Worm (Caenorhabditis elegans) whole organism, L2 larva: Measurements from ENCODE around the gene rev-3.

Experiments
- C34F6.9 ChIP-seq: fragments of 150-350 bp; optimal IDR thresholded peaks from 2 replicates; lab custom pipeline; 2014; ENCODE audit warnings: missing biosample characterization, missing genetic modification characterization
- F13H6.1 ChIP-seq: sonication (generic microtip); optimal IDR thresholded peaks from 2 replicates; lab custom pipeline; 2016; ENCODE audit warnings: missing genetic modification characterization, missing compliant biosample characterization
- R02D3.7 ChIP-seq: fragments of 150-350 bp; optimal IDR thresholded peaks from 2 replicates; lab custom pipeline; 2014; ENCODE audit warnings: missing biosample characterization, missing genetic modification characterization
- Y55F3AM.14 ChIP-seq: fragments of 200-800 bp; sonication (Bioruptor generic); optimal IDR thresholded peaks from 2 replicates; lab custom pipeline; 2018; ENCODE audit warnings: mild to moderate bottlenecking, missing genetic modification characterization, missing compliant biosample characterization
- ZK546.5 ChIP-seq: sonication (generic microtip); optimal IDR thresholded peaks from 2 replicates; lab custom pipeline; 2017; ENCODE audit warnings: missing biosample characterization, missing genetic modification characterization
- aly-2 ChIP-seq: fragments of 150-350 bp; optimal IDR thresholded peaks from 2 replicates; lab custom pipeline; 2014; ENCODE audit warnings: missing biosample characterization, missing genetic modification characterization
- ama-1 ChIP-seq: fragments of 150-350 bp; optimal IDR thresholded peaks from 2 replicates; lab custom pipeline; 2018; ENCODE audit warnings: inconsistent platforms
- ceh-16 ChIP-seq: fragments of 150-350 bp; optimal IDR thresholded peaks from 2 replicates; lab custom pipeline; 2014; ENCODE audit warnings: missing biosample characterization, missing genetic modification characterization
- ceh-82 ChIP-seq: fragments of 150-350 bp; optimal IDR thresholded peaks from 2 replicates; lab custom pipeline; 2014; ENCODE audit warnings: missing biosample characterization, missing genetic modification characterization
- crh-2 ChIP-seq: sonication (generic microtip); optimal IDR thresholded peaks from 2 replicates; lab custom pipeline; 2017; ENCODE audit warnings: missing biosample characterization, missing genetic modification characterization
- dmd-4 ChIP-seq: sonication (generic microtip); optimal IDR thresholded peaks from 2 replicates; lab custom pipeline; 2017; ENCODE audit warnings: missing biosample characterization, missing genetic modification characterization
- egl-27 ChIP-seq: sonication (generic microtip); optimal IDR thresholded peaks from 3 replicates; lab custom pipeline; 2017; ENCODE audit warnings: missing biosample characterization, missing genetic modification reagents, missing genetic modification characterization
- elt-1 ChIP-seq: fragments of 150-350 bp; optimal IDR thresholded peaks from 2 replicates; lab custom pipeline; 2014; ENCODE audit warnings: missing biosample characterization, missing genetic modification characterization
- elt-3 ChIP-seq: sonication (generic microtip); optimal IDR thresholded peaks from 2 replicates; lab custom pipeline; 2017; ENCODE audit warnings: missing biosample characterization, missing genetic modification characterization
- fos-1 ChIP-seq: fragments of 150-350 bp; optimal IDR thresholded peaks from 2 replicates; lab custom pipeline; 2014; ENCODE audit warnings: missing biosample characterization, missing genetic modification characterization
- gmeb-1 ChIP-seq: fragments of 150-350 bp; optimal IDR thresholded peaks from 2 replicates; lab custom pipeline; 2014; ENCODE audit warnings: missing biosample characterization, missing genetic modification characterization
- lin-11 ChIP-seq: fragments of 150-350 bp; sonication (generic microtip); optimal IDR thresholded peaks from 2 replicates; lab custom pipeline; 2014; ENCODE audit warnings: missing biosample characterization, missing genetic modification characterization, inconsistent platforms, mixed read lengths
- lin-13 ChIP-seq: fragments of 150-350 bp; optimal IDR thresholded peaks from 2 replicates; lab custom pipeline; 2014; ENCODE audit warnings: missing biosample characterization, missing genetic modification reagents, missing genetic modification characterization
- lin-39 ChIP-seq: fragments of 150-350 bp; optimal IDR thresholded peaks from 2 replicates; lab custom pipeline; 2014; ENCODE audit warnings: missing biosample characterization, missing genetic modification reagents, missing genetic modification characterization
- lsy-2 ChIP-seq, 2 experiments: fragments of 150-350 bp in 1 of 2; sonication (generic microtip) in 1 of 2; optimal IDR thresholded peaks; 2 replicates each; lab custom pipeline; 2014 to 2017; ENCODE audit warnings: missing biosample characterization in 2 of 2, missing genetic modification characterization in 2 of 2
- mab-5 ChIP-seq: fragments of 150-350 bp; optimal IDR thresholded peaks from 2 replicates; lab custom pipeline; 2014; ENCODE audit warnings: missing biosample characterization, missing genetic modification characterization
- mbf-1 ChIP-seq: sonication (generic microtip); optimal IDR thresholded peaks from 2 replicates; lab custom pipeline; 2017; ENCODE audit warnings: missing biosample characterization, missing genetic modification characterization
- mdl-1 ChIP-seq, 2 experiments: fragments of 150-350 bp in 1 of 2; sonication (generic microtip) in 1 of 2; optimal IDR thresholded peaks; 2 replicates each; lab custom pipeline; 2017; ENCODE audit warnings: missing biosample characterization in 2 of 2, missing genetic modification characterization in 2 of 2
- nhr-10 ChIP-seq: sonication (generic microtip); optimal IDR thresholded peaks from 2 replicates; lab custom pipeline; 2017; ENCODE audit warnings: missing biosample characterization, missing genetic modification characterization
- nhr-129 ChIP-seq: fragments of 150-350 bp; optimal IDR thresholded peaks from 2 replicates; lab custom pipeline; 2014; ENCODE audit warnings: missing biosample characterization, missing genetic modification characterization
- nhr-21 ChIP-seq: fragments of 150-350 bp; optimal IDR thresholded peaks from 2 replicates; lab custom pipeline; 2014; ENCODE audit warnings: missing biosample characterization, missing genetic modification characterization
- nhr-23 ChIP-seq: fragments of 150-350 bp; optimal IDR thresholded peaks from 2 replicates; lab custom pipeline; 2014; ENCODE audit warnings: missing biosample characterization, missing genetic modification reagents, missing genetic modification characterization
- nhr-237 ChIP-seq: fragments of 150-350 bp; optimal IDR thresholded peaks from 2 replicates; lab custom pipeline; 2014; ENCODE audit warnings: missing biosample characterization, missing genetic modification characterization
- nhr-6 ChIP-seq: fragments of 150-350 bp; optimal IDR thresholded peaks from 2 replicates; lab custom pipeline; 2014; ENCODE audit warnings: missing biosample characterization, missing genetic modification characterization
- peb-1 ChIP-seq: fragments of 150-350 bp; optimal IDR thresholded peaks from 2 replicates; lab custom pipeline; 2014; ENCODE audit warnings: missing biosample characterization, missing genetic modification characterization
- sem-4 ChIP-seq: fragments of 150-350 bp; optimal IDR thresholded peaks from 2 replicates; lab custom pipeline; 2014; ENCODE audit warnings: missing biosample characterization, missing genetic modification reagents, missing genetic modification characterization
- skn-1 ChIP-seq: sonication (generic microtip); optimal IDR thresholded peaks from 2 replicates; lab custom pipeline; 2017; ENCODE audit warnings: missing biosample characterization, missing genetic modification characterization
- sma-3 ChIP-seq: sonication (generic microtip); optimal IDR thresholded peaks from 2 replicates; lab custom pipeline; 2016; ENCODE audit warnings: missing genetic modification reagents, missing genetic modification characterization, missing compliant biosample characterization
- sma-9 ChIP-seq, 2 experiments: fragments of 150-350 bp in 1 of 2; sonication (generic microtip) in 1 of 2; optimal IDR thresholded peaks; 2 replicates each; lab custom pipeline; 2014 to 2016; ENCODE audit warnings: missing genetic modification characterization in 2 of 2, mild to moderate bottlenecking in 1 of 2, missing biosample characterization in 1 of 2, missing compliant biosample characterization in 1 of 2, missing genetic modification reagents in 1 of 2, moderate library complexity in 1 of 2
- snpc-4 ChIP-seq: fragments of 150-350 bp; optimal IDR thresholded peaks from 2 replicates; lab custom pipeline; 2014; ENCODE audit warnings: missing biosample characterization, missing genetic modification characterization
- unc-39 ChIP-seq: fragments of 150-350 bp; optimal IDR thresholded peaks from 2 replicates; lab custom pipeline; 2014; ENCODE audit warnings: missing biosample characterization, missing genetic modification characterization
- unc-55 ChIP-seq: fragments of 150-350 bp; sonication (generic microtip); optimal IDR thresholded peaks from 3 replicates; lab custom pipeline; 2014; ENCODE audit warnings: missing biosample characterization, missing genetic modification reagents, missing genetic modification characterization
- zag-1 ChIP-seq: fragments of 150-350 bp; optimal IDR thresholded peaks from 2 replicates; lab custom pipeline; 2014; ENCODE audit warnings: missing biosample characterization, missing genetic modification characterization
- ztf-11 ChIP-seq: sonication (generic microtip); optimal IDR thresholded peaks from 2 replicates; lab custom pipeline; 2017; ENCODE audit warnings: missing biosample characterization, missing genetic modification characterization
- ztf-4 ChIP-seq: fragments of 150-350 bp; optimal IDR thresholded peaks from 2 replicates; lab custom pipeline; 2014; ENCODE audit warnings: missing biosample characterization, missing genetic modification characterization

Gene rev-3

DNA sequence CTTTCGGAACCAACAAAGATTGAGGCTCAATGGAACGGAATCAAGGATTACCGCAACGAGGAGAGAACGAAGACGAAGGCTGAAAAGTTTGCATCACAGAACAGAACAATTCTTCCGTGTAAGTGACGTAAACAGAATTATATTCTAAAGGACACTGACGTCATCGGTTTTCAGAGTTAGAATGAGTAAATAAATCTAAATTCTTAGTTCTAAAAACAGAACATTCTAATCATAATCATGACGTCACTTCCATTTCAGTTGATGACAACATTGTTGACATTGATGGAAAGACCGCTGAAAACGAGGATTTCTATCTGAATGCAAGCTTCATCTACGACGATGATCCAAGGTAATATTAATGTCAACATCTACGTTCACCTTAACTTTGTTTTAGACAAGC, 26.5 kb downstream of the rev-3 start:
- TF ChIP-seq gmeb-1 (tag; lab: Kevin White, UChicago) (no peak), snpc-4 (no peak), lin-13 (GFP tag; lab: Kevin White, UChicago) (no peak), nhr-10 (tag; lab: Kevin White, UChicago) (no peak), R02D3.7 (tag; lab: Kevin White, UChicago) (no peak), C34F6.9 (peak; percentile 1), nhr-23 (tag; lab: Kevin White, UChicago) (no peak), mbf-1 (tag; lab: Kevin White, UChicago) (no peak), ZK546.5 (tag; lab: Kevin White, UChicago) (no peak), lsy-2 (tag; optimal IDR thresholded peaks at IDR 0.05; lab: Kevin White, UChicago) (peak in 1 of 2 experiments; percentile 32), fos-1 (tag; lab: Kevin White, UChicago) (no peak), ztf-11 (tag; lab: Kevin White, UChicago) (no peak), ztf-4 (no peak), nhr-21 (tag; lab: Kevin White, UChicago) (peak; percentile 22), unc-39 (no peak), sma-9 (GFP tag; optimal IDR thresholded peaks at IDR 0.05; lab: Kevin White, UChicago) (peak; percentile 14), sma-9 (tag; optimal IDR thresholded peaks at IDR 0.05; lab: Kevin White, UChicago) (no peak), lin-39 (no peak), unc-55 (peak; percentile 49), elt-1 (no peak), mdl-1 (tag; optimal IDR thresholded peaks at IDR 0.05; lab: Kevin White, UChicago) (no peak), elt-3 (tag; lab: Kevin White, UChicago) (no peak)

DNA sequence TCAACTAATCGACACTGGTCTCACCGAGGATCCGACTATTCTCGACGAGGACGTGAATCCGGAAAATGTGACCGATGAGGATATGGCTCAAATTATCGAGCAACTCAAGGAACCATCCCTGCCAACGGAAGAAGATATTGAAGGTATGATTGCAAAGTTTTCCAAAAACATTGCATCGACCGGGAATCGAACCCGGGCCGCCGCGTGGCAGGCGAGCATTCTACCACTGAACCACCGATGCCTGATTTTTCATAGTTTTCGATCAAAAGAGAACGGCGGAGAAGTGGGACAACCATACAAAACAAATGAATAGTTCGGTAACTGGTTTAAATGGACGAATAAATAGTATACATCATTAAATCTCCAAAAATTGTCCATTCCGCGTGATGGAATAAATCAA, 28.6 kb downstream of the rev-3 start:
- TF ChIP-seq sma-3 (GFP tag; lab: Kevin White, UChicago) (peak; percentile 2), nhr-237 (tag; lab: Kevin White, UChicago) (no peak)
- TF ChIP-seq, all 48 proteins: peak for 1

DNA sequence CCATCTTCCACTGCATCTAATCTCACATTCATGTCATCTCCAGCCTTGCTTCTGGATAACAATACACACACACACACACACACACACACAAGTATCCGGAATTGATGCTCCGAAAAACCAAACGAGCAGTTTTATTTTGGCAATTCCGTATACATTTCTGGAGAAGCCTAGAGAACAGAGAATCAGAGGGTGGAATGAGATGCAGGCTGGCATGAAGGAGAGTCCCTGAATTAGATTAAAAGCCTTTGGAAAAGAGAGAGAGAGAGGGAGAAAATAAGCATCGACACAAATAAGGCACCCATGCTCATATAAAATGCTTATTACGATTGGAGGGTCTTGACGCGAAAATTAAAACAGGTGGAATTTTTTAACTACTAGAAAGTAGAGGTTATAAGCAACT, 29.7 kb downstream of the rev-3 start:
- TF ChIP-seq C34F6.9 (peak; percentile 2), ceh-16 (tag; lab: Kevin White, UChicago) (no peak), sem-4 (tag; lab: Kevin White, UChicago) (peak; percentile 36), peb-1 (no peak), mbf-1 (tag; lab: Kevin White, UChicago) (no peak), sma-3 (GFP tag; lab: Kevin White, UChicago) (no peak), fos-1 (tag; lab: Kevin White, UChicago) (no peak), lin-11 (tag; lab: Kevin White, UChicago) (no peak), R02D3.7 (tag; lab: Kevin White, UChicago) (no peak), nhr-23 (tag; lab: Kevin White, UChicago) (no peak), sma-9 (GFP tag; optimal IDR thresholded peaks at IDR 0.05; lab: Kevin White, UChicago) (no peak), sma-9 (tag; optimal IDR thresholded peaks at IDR 0.05; lab: Kevin White, UChicago) (no peak), unc-55 (peak; percentile 32), lsy-2 (tag; optimal IDR thresholded peaks at IDR 0.05; lab: Kevin White, UChicago) (no peak), Y55F3AM.14 (GFP tag; lab: Kevin White, UChicago) (no peak), skn-1 (tag; lab: Kevin White, UChicago) (no peak), mab-5 (tag; lab: Kevin White, UChicago) (no peak), crh-2 (tag; lab: Kevin White, UChicago) (no peak), nhr-129 (tag; lab: Kevin White, UChicago) (no peak), elt-3 (tag; lab: Kevin White, UChicago) (no peak), elt-1 (no peak), aly-2 (no peak), ceh-82 (tag; lab: Kevin White, UChicago) (no peak)

DNA sequence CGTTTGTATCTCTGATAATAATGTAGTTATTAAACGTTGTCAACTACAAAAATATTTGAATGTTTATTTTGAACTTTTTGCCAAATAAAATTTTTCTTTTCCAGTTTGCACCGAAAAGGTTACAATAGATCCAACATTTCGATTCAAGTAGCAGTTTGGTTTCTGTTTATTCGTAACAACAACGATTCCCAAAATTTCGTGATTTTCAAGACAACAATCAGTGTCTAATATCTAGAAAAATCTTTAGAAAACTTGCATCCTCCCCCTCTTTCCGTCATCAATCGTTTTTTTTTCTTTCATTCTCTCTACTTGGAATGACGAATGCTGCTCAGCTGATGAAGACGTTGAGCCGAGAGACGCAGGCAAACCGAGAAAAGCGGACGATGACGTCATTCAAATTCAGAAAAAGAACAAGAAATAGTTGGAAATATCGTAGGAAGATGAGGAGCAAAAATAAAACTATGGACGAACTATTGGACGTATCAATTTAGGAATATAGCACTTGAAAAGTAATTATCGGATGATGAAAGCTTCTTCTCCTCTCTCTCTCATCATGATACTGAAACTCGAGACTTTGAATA, 31.8 kb downstream of the rev-3 start:
- TF ChIP-seq C34F6.9, result peak; percentile 88
- TF ChIP-seq mdl-1 (tag; optimal IDR thresholded peaks at IDR 0.05; lab: Kevin White, UChicago), result peak in 1 of 2 experiments; percentile 40
- TF ChIP-seq lin-39, result no peak
- peak; percentile 55 for TF ChIP-seq nhr-129 (tag; lab: Kevin White, UChicago)
- peak; percentile 44 for TF ChIP-seq Y55F3AM.14 (GFP tag; lab: Kevin White, UChicago)
- TF ChIP-seq F13H6.1, result peak; percentile 35
- peak; percentile 30 for TF ChIP-seq fos-1 (tag; lab: Kevin White, UChicago)
- TF ChIP-seq sem-4 (tag; lab: Kevin White, UChicago), result peak; percentile 53
- peak; percentile 41 for TF ChIP-seq lin-11 (tag; lab: Kevin White, UChicago)
- no peak for TF ChIP-seq elt-3 (tag; lab: Kevin White, UChicago)
- no peak for TF ChIP-seq ceh-16 (tag; lab: Kevin White, UChicago)
- peak; percentile 27 for TF ChIP-seq egl-27 (tag; lab: Kevin White, UChicago)
- peak; percentile 95 for TF ChIP-seq unc-55
- TF ChIP-seq nhr-21 (tag; lab: Kevin White, UChicago), result peak; percentile 11
- TF ChIP-seq crh-2 (tag; lab: Kevin White, UChicago), result peak; percentile 78
- TF ChIP-seq ztf-4, result peak; percentile 82
- TF ChIP-seq zag-1 (tag; lab: Kevin White, UChicago), result peak; percentile 75
- peak; percentile 62 for TF ChIP-seq lin-13 (GFP tag; lab: Kevin White, UChicago)
- TF ChIP-seq lsy-2 (tag; optimal IDR thresholded peaks at IDR 0.05; lab: Kevin White, UChicago), result peak in 1 of 2 experiments; percentile 81
- TF ChIP-seq sma-9 (GFP tag; optimal IDR thresholded peaks at IDR 0.05; lab: Kevin White, UChicago), result peak; percentile 81
- TF ChIP-seq sma-9 (tag; optimal IDR thresholded peaks at IDR 0.05; lab: Kevin White, UChicago), result no peak
- TF ChIP-seq dmd-4 (tag; lab: Kevin White, UChicago), result no peak
- peak; percentile 44 for TF ChIP-seq ama-1 (lab: Kevin White, UChicago)
- TF ChIP-seq nhr-6 (tag; lab: Kevin White, UChicago), result peak; percentile 43
- TF ChIP-seq aly-2, result no peak
